Worm (Caenorhabditis elegans) whole organism, midembryonic: ENCODE data around the gene str-264.

Experiments
- T22C8.4 ChIP-seq: fragments of 200-800 bp; sonication (Bioruptor generic); IDR thresholded peaks from 2 replicates; pipeline ENCODE4 v1.3.6; 2022; ENCODE audit warnings: missing genetic modification characterization, missing compliant biosample characterization
- cog-1 ChIP-seq: sonication (generic microtip); optimal IDR thresholded peaks from 2 replicates; lab custom pipeline; 2016; ENCODE audit warnings: missing genetic modification characterization, missing compliant biosample characterization
- flt-1 ChIP-seq: fragments of 200-800 bp; sonication (Bioruptor generic); IDR thresholded peaks from 2 replicates; pipeline ENCODE4 v1.3.6; 2022; ENCODE audit warnings: missing genetic modification characterization, missing compliant biosample characterization
- tab-1 ChIP-seq: fragments of 200-800 bp; sonication (Bioruptor generic); IDR thresholded peaks from 2 replicates; pipeline ENCODE4 v1.3.6; 2022; ENCODE audit warnings: missing genetic modification characterization, missing compliant biosample characterization

ce11 chrV:15497731-15498130 lies 5.3 kb upstream of the str-264 start:
- TF ChIP-seq T22C8.4 (no peak), cog-1 (peak; percentile 12), flt-1 (GFP tag; lab: Robert Waterston, UW) (no peak), tab-1 (no peak)
